Worm (Caenorhabditis elegans) whole organism, early embryonic: Measurements from ENCODE around the gene pqn-75.

Source experiments
- B0310.2 ChIP-seq: sonication (generic microtip); optimal IDR thresholded peaks from 2 replicates; lab custom pipeline; 2016; ENCODE audit warnings: mild to moderate bottlenecking, missing genetic modification characterization, missing compliant biosample characterization
- aly-1 ChIP-seq: sonication (generic microtip); optimal IDR thresholded peaks from 2 replicates; lab custom pipeline; 2016; ENCODE audit warnings: missing genetic modification characterization, missing compliant biosample characterization
- ama-1 ChIP-seq: fragments of 150-350 bp; optimal IDR thresholded peaks from 2 replicates; lab custom pipeline; 2014
- ets-7 ChIP-seq: sonication (generic microtip); optimal IDR thresholded peaks from 2 replicates; lab custom pipeline; 2016; ENCODE audit warnings: missing genotype, missing genetic modification characterization, missing compliant biosample characterization
- flt-1 ChIP-seq: fragments of 200-800 bp; sonication (Bioruptor generic); IDR thresholded peaks from 2 replicates; pipeline ENCODE4 v1.3.6; 2022; ENCODE audit warnings: missing genetic modification characterization, missing compliant biosample characterization
- hmg-4 ChIP-seq: fragments of 200-800 bp; sonication (Bioruptor generic); optimal IDR thresholded peaks from 2 replicates; lab custom pipeline; 2018; ENCODE audit warnings: mild to moderate bottlenecking, missing genetic modification characterization, missing compliant biosample characterization
- pes-1 ChIP-seq: fragments of 200-800 bp; sonication (Bioruptor generic); IDR thresholded peaks from 2 replicates; pipeline ENCODE4 v1.3.6; 2022; ENCODE audit warnings: missing genetic modification reagents, missing genetic modification characterization, missing compliant biosample characterization
- sea-1 ChIP-seq: fragments of 200-800 bp; sonication (Bioruptor generic); conservative IDR thresholded peaks from 2 replicates; pipeline ENCODE4 v1.3.6; 2022; ENCODE audit warnings: missing genetic modification characterization, missing compliant biosample characterization
- tra-4 ChIP-seq: sonication (generic microtip); optimal IDR thresholded peaks from 2 replicates; lab custom pipeline; 2017; ENCODE audit warnings: missing genetic modification characterization, missing compliant biosample characterization

ce11 chrIV:4115634-4116033, 43.5 kb downstream of the pqn-75 start, which contains the start of the genes F49F1.4 and F49F1.2:
- TF ChIP-seq sea-1 (GFP tag; lab: Robert Waterston, UW) (no peak), ama-1 (no peak), B0310.2 (tag; lab: Kevin White, UChicago) (no peak), flt-1 (GFP tag; lab: Robert Waterston, UW) (no peak), aly-1 (no peak), tra-4 (no peak), pes-1 (no peak), hmg-4 (GFP tag; lab: Kevin White, UChicago) (no peak), ets-7 (tag; lab: Kevin White, UChicago) (no peak)
